Fruit fly (Drosophila melanogaster): ENCODE measurements around the gene TORIP.

Gene TORIP

DNA sequence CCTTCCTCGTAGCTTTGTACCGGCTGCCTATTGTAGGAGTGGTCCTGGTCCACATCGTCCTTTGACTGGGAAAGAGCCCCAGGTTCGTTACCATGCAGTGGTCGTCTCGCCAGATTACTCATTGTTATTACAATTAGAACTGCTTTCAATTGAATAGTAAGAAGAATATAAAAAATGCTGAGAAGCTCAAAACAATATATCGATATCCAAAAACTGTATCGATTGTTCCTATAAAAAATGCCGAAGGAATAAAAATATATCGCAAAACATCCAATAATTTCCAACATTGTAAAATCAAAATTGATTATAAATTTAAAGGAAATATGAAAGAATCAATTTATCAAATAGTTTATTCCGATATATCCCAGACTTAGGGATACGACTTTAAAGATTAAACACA, at the start of gene TORIP, which contains the start of gene Ccdc58:
TSS of gene TORIP (minus strand) at position 173 of the 400 bp plus-strand sequence.
TSS of gene Ccdc58 (plus strand) at position 274 of the 400 bp plus-strand sequence.
- TF ChIP-seq CG14860 (GFP tag; IDR thresholded peaks at IDR 0.05; ENCODE audit: partially characterized antibody) (peak; percentile 67), Mad (GFP tag; optimal IDR thresholded peaks at IDR 0.05) (no peak), Sin3A (optimal IDR thresholded peaks at IDR 0.05) (no peak), lab (GFP tag; optimal IDR thresholded peaks at IDR 0.05) (no peak), so (GFP tag; IDR thresholded peaks at IDR 0.05) (no peak), danr (GFP tag; IDR thresholded peaks at IDR 0.05) (no peak), exex (tag; optimal IDR thresholded peaks at IDR 0.05) (no peak), CG13287 (GFP tag; IDR thresholded peaks at IDR 0.05; ENCODE audit: partially characterized antibody) (peak; percentile 86), CG1602 (GFP tag; optimal IDR thresholded peaks at IDR 0.05) (no peak), B-H1 (GFP tag; IDR thresholded peaks at IDR 0.05) (no peak), CTCF (GFP tag; optimal IDR thresholded peaks at IDR 0.05) (no peak), CG8924 (tag; optimal IDR thresholded peaks at IDR 0.05) (no peak), Opbp (GFP tag; IDR thresholded peaks at IDR 0.05; ENCODE audit: partially characterized antibody) (peak; percentile 60; the same call in 2 of the 3 replicates), CG34422 (GFP tag; IDR thresholded peaks at IDR 0.05) (no peak), CG17612 (GFP tag; IDR thresholded peaks at IDR 0.05) (no peak), gro (GFP tag; optimal IDR thresholded peaks at IDR 0.05) (no peak), CG10209 (GFP tag; optimal IDR thresholded peaks at IDR 0.05) (no peak), ase (GFP tag; IDR thresholded peaks at IDR 0.05) (no peak), CkIIα-i1 (GFP tag; IDR thresholded peaks at IDR 0.05) (no peak), bbx (GFP tag; IDR thresholded peaks at IDR 0.05; ENCODE audit: partially characterized antibody) (peak; percentile 77), slou (GFP tag; optimal IDR thresholded peaks at IDR 0.05) (no peak), sisA (GFP tag; IDR thresholded peaks at IDR 0.05) (no peak), Hmx (GFP tag; optimal IDR thresholded peaks at IDR 0.05) (no peak), CG15269 (tag; optimal IDR thresholded peaks at IDR 0.05) (no peak), Scr (GFP tag; IDR thresholded peaks at IDR 0.05; ENCODE audit: partially characterized antibody) (peak; percentile 82), bigmax (GFP tag; optimal IDR thresholded peaks at IDR 0.05) (no peak), HmgD (GFP tag; optimal IDR thresholded peaks at IDR 0.05) (no peak), Dad (GFP tag; optimal IDR thresholded peaks at IDR 0.05) (no peak), br (optimal IDR thresholded peaks at IDR 0.05) (no peak), Taf1 (GFP tag; IDR thresholded peaks at IDR 0.05) (no peak), CG11696 (GFP tag; IDR thresholded peaks at IDR 0.05) (no peak), Jarid2 (GFP tag; optimal IDR thresholded peaks at IDR 0.05) (no peak), ac (GFP tag; optimal IDR thresholded peaks at IDR 0.05) (no peak), D19A (tag; optimal IDR thresholded peaks at IDR 0.05) (no peak), Oaz (GFP tag; IDR thresholded peaks at IDR 0.05) (no peak), CG14965 (GFP tag; optimal IDR thresholded peaks at IDR 0.05; ENCODE audit: borderline replicate concordance) (no peak), bab2 (GFP tag; optimal IDR thresholded peaks at IDR 0.05) (no peak), CG43689 (GFP tag; IDR thresholded peaks at IDR 0.05) (no peak), twi (tag; optimal IDR thresholded peaks at IDR 0.05) (no peak), fru (optimal IDR thresholded peaks at IDR 0.05) (no peak), CG16813 (GFP tag; IDR thresholded peaks at IDR 0.05; ENCODE audit: partially characterized antibody) (peak; percentile 72), fd96Cb (tag; optimal IDR thresholded peaks at IDR 0.05) (no peak), insv (GFP tag; optimal IDR thresholded peaks at IDR 0.05) (no peak), HmgZ (tag; optimal IDR thresholded peaks at IDR 0.05) (no peak), ERR (GFP tag; optimal IDR thresholded peaks at IDR 0.05) (no peak), phol (tag; optimal IDR thresholded peaks at IDR 0.05) (peak; percentile 4), onecut (GFP tag; IDR thresholded peaks at IDR 0.05) (no peak), CG7963 (GFP tag; IDR thresholded peaks at IDR 0.05; ENCODE audit: partially characterized antibody) (0 out of 3 replicates have a peak, but pooled peaks have one; percentile 54), H15 (GFP tag; IDR thresholded peaks at IDR 0.05) (no peak), CG7745 (tag; optimal IDR thresholded peaks at IDR 0.05) (no peak), Deaf1 (tag; optimal IDR thresholded peaks at IDR 0.05) (no peak), Lhr (GFP tag; optimal IDR thresholded peaks at IDR 0.05) (no peak), CG16815 (GFP tag; optimal IDR thresholded peaks at IDR 0.05) (no peak)
